Fruit fly (Drosophila melanogaster) whole organism, embryonic: ENCODE data around the gene CG13842.

Source experiments
- Aef1 ChIP-seq: fragments of 200-800 bp; sonication (Bioruptor generic); IDR thresholded peaks from 3 replicates; pipeline ENCODE4 v1.3.6; 2022; ENCODE audit warnings: missing biosample characterization, missing genetic modification characterization
- Atf3 ChIP-seq: fragments of 200-800 bp; sonication (Bioruptor generic); optimal IDR thresholded peaks from 3 replicates; lab custom pipeline; 2016; ENCODE audit warnings: missing biosample characterization, missing genetic modification characterization
- B-H1 ChIP-seq: fragments of 200-800 bp; sonication (Bioruptor generic); IDR thresholded peaks from 3 replicates; pipeline ENCODE4 v1.3.6; 2022; ENCODE audit warnings: missing biosample characterization, missing genetic modification characterization
- BEAF-32 ChIP-seq: fragments of 200-800 bp; sonication (Bioruptor generic); optimal IDR thresholded peaks from 3 replicates; lab custom pipeline; 2017; ENCODE audit warnings: missing biosample characterization, missing genetic modification characterization, mild to moderate bottlenecking, moderate library complexity, missing genetic modification reagents
- Blimp-1 ChIP-seq: fragments of 200-800 bp; sonication (Bioruptor generic); optimal IDR thresholded peaks from 3 replicates; lab custom pipeline; 2018; ENCODE audit warnings: missing biosample characterization, missing genetic modification characterization, mild to moderate bottlenecking, moderate library complexity, missing genetic modification reagents
- CG11093 ChIP-seq: fragments of 200-800 bp; sonication (Bioruptor generic); IDR thresholded peaks from 3 replicates; pipeline ENCODE4 v1.3.6; 2022; ENCODE audit warnings: missing biosample characterization, missing genetic modification characterization
- CG12071 ChIP-seq: fragments of 200-800 bp; sonication (Bioruptor generic); optimal IDR thresholded peaks from 3 replicates; lab custom pipeline; 2018; ENCODE audit warnings: missing biosample characterization, mild to moderate bottlenecking, missing genetic modification characterization
- CG12219 ChIP-seq: fragments of 200-800 bp; sonication (Bioruptor generic); optimal IDR thresholded peaks from 3 replicates; lab custom pipeline; 2018; ENCODE audit warnings: missing biosample characterization, mild to moderate bottlenecking, missing genetic modification characterization
- CG12391 ChIP-seq: fragments of 200-800 bp; sonication (Bioruptor generic); optimal IDR thresholded peaks from 3 replicates; lab custom pipeline; 2018; ENCODE audit warnings: missing biosample characterization, mild to moderate bottlenecking, missing genetic modification characterization, moderate library complexity
- CG14441 ChIP-seq: fragments of 200-800 bp; sonication (Bioruptor generic); IDR thresholded peaks from 2 replicates; pipeline ENCODE4 v1.3.6; 2022; ENCODE audit warnings: missing biosample characterization, missing genetic modification characterization
- CG15479 ChIP-seq: fragments of 200-800 bp; sonication (Bioruptor generic); optimal IDR thresholded peaks from 3 replicates; lab custom pipeline; 2019; ENCODE audit warnings: missing biosample characterization, mild to moderate bottlenecking, missing genetic modification characterization, moderate library complexity
- CG16815 ChIP-seq: fragments of 200-800 bp; sonication (Bioruptor generic); optimal IDR thresholded peaks from 3 replicates; lab custom pipeline; 2017; ENCODE audit warnings: missing biosample characterization, mild to moderate bottlenecking, missing genetic modification characterization
- CG17359 ChIP-seq: fragments of 200-800 bp; sonication (Bioruptor generic); optimal IDR thresholded peaks from 3 replicates; lab custom pipeline; 2018; ENCODE audit warnings: missing biosample characterization, mild to moderate bottlenecking, missing genetic modification characterization, moderate library complexity
- CG17361 ChIP-seq: fragments of 200-800 bp; sonication (Bioruptor generic); IDR thresholded peaks from 3 replicates; pipeline ENCODE4 v1.3.6; 2022; ENCODE audit warnings: missing biosample characterization, missing genetic modification characterization
- CG1832 ChIP-seq: fragments of 200-800 bp; sonication (Bioruptor generic); optimal IDR thresholded peaks from 2 replicates; lab custom pipeline; 2017; ENCODE audit warnings: missing biosample characterization, mild to moderate bottlenecking, missing genetic modification characterization, inconsistent platforms
- CG18764 ChIP-seq: fragments of 200-800 bp; sonication (Bioruptor generic); optimal IDR thresholded peaks from 3 replicates; lab custom pipeline; 2016; ENCODE audit warnings: missing biosample characterization, missing genetic modification characterization
- CG31224 ChIP-seq: fragments of 200-800 bp; sonication (Bioruptor generic); IDR thresholded peaks from 2 replicates; pipeline ENCODE4 v1.3.6; 2022; ENCODE audit warnings: missing biosample characterization, missing genetic modification characterization
- CG32772 ChIP-seq: fragments of 200-800 bp; sonication (Bioruptor generic); IDR thresholded peaks from 2 replicates; pipeline ENCODE4 v1.3.6; 2022; ENCODE audit warnings: missing biosample characterization, missing genetic modification characterization
- CG34224 ChIP-seq: fragments of 200-800 bp; sonication (Bioruptor generic); IDR thresholded peaks from 3 replicates; pipeline ENCODE4 v1.3.6; 2022; ENCODE audit warnings: missing biosample characterization, missing genetic modification characterization; ENCODE audit not compliant: partially characterized antibody
- CG4360 ChIP-seq: fragments of 200-800 bp; sonication (Bioruptor generic); IDR thresholded peaks from 2 replicates; pipeline ENCODE4 v1.3.6; 2022; ENCODE audit warnings: missing biosample characterization, missing genetic modification characterization
- CG6254 ChIP-seq: fragments of 200-800 bp; sonication (Bioruptor generic); optimal IDR thresholded peaks from 3 replicates; lab custom pipeline; 2017; ENCODE audit warnings: mild to moderate bottlenecking, missing biosample characterization, missing genetic modification reagents, missing genetic modification characterization
- CG6791 ChIP-seq: fragments of 200-800 bp; sonication (Bioruptor generic); IDR thresholded peaks from 3 replicates; pipeline ENCODE4 v1.3.6; 2022; ENCODE audit warnings: missing biosample characterization, missing genetic modification characterization; ENCODE audit not compliant: partially characterized antibody
- CG7963 ChIP-seq: fragments of 200-800 bp; sonication (Bioruptor generic); IDR thresholded peaks from 3 replicates; pipeline ENCODE4 v1.3.6; 2022; ENCODE audit warnings: missing biosample characterization, missing genetic modification characterization; ENCODE audit not compliant: partially characterized antibody
- Chrac-16 ChIP-seq: fragments of 200-800 bp; sonication (Bioruptor generic); optimal IDR thresholded peaks from 3 replicates; lab custom pipeline; 2016; ENCODE audit warnings: missing biosample characterization, missing genetic modification characterization
- CrebB ChIP-seq: fragments of 200-800 bp; sonication (Bioruptor generic); optimal IDR thresholded peaks from 3 replicates; lab custom pipeline; 2018; ENCODE audit warnings: missing biosample characterization, mild to moderate bottlenecking, missing genetic modification characterization
- Dip2 ChIP-seq: fragments of 200-800 bp; sonication (Bioruptor generic); IDR thresholded peaks from 2 replicates; pipeline ENCODE4 v1.3.6; 2022; ENCODE audit warnings: missing biosample characterization, missing genetic modification characterization
- Hr51 ChIP-seq, 2 experiments: fragments of 200-800 bp; sonication (Bioruptor generic); optimal IDR thresholded peaks; 2 replicates in 1 of 2; 3 replicates in 1 of 2; lab custom pipeline; 2016 to 2018; ENCODE audit warnings: missing biosample characterization in 2 of 2, missing genetic modification characterization in 2 of 2, mild to moderate bottlenecking in 1 of 2, moderate library complexity in 1 of 2
- Kr ChIP-seq: fragments of 200-800 bp; sonication (Bioruptor generic); optimal IDR thresholded peaks from 2 replicates; lab custom pipeline; 2017; ENCODE audit warnings: missing biosample characterization, mild to moderate bottlenecking, missing genetic modification characterization
- Neu2 ChIP-seq: fragments of 200-800 bp; sonication (Bioruptor generic); optimal IDR thresholded peaks from 3 replicates; lab custom pipeline; 2016; ENCODE audit warnings: missing biosample characterization, missing genetic modification characterization, borderline replicate concordance
- Nf-YB ChIP-seq: fragments of 200-800 bp; sonication (Bioruptor generic); optimal IDR thresholded peaks from 3 replicates; lab custom pipeline; 2019; ENCODE audit warnings: missing biosample characterization, mild to moderate bottlenecking, missing genetic modification characterization, moderate library complexity
- Oaz ChIP-seq: fragments of 200-800 bp; sonication (Bioruptor generic); IDR thresholded peaks from 2 replicates; pipeline ENCODE4 v1.3.6; 2022; ENCODE audit warnings: missing biosample characterization, missing genetic modification characterization
- Tbp ChIP-seq: fragments of >200 bp; optimal IDR thresholded peaks from 2 replicates; lab custom pipeline; 2018; ENCODE audit warnings: missing biosample characterization, missing genetic modification characterization
- Trl ChIP-seq, 3 experiments: fragments of >200 bp in 2 of 3; fragments of 200-800 bp in 1 of 3; sonication (Bioruptor generic) in 1 of 3; optimal IDR thresholded peaks; 2 replicates in 1 of 3; 3 replicates in 2 of 3; lab custom pipeline; 2016 to 2017; ENCODE audit warnings: missing biosample characterization in 1 of 3, missing genetic modification characterization in 1 of 3
- YL-1 ChIP-seq: fragments of 200-800 bp; sonication (Bioruptor generic); optimal IDR thresholded peaks from 3 replicates; lab custom pipeline; 2017; ENCODE audit warnings: missing biosample characterization, mild to moderate bottlenecking, missing genetic modification characterization
- ac ChIP-seq: fragments of 200-800 bp; sonication (Bioruptor generic); optimal IDR thresholded peaks from 3 replicates; lab custom pipeline; 2017; ENCODE audit warnings: missing biosample characterization, mild to moderate bottlenecking, missing genetic modification characterization
- amos ChIP-seq: fragments of 200-800 bp; sonication (Bioruptor generic); IDR thresholded peaks from 2 replicates; pipeline ENCODE4 v1.3.6; 2022; ENCODE audit warnings: missing biosample characterization, missing genetic modification characterization; ENCODE audit not compliant: partially characterized antibody
- ato ChIP-seq: fragments of 200-800 bp; sonication (Bioruptor generic); IDR thresholded peaks from 2 replicates; pipeline ENCODE4 v1.3.6; 2022; ENCODE audit warnings: missing biosample characterization, missing genetic modification characterization; ENCODE audit not compliant: partially characterized antibody
- dati ChIP-seq: fragments of 200-800 bp; sonication (Bioruptor generic); IDR thresholded peaks from 2 replicates; pipeline ENCODE4 v1.3.6; 2022; ENCODE audit warnings: missing biosample characterization, missing genetic modification characterization
- fd102C ChIP-seq: fragments of 200-800 bp; sonication (Bioruptor generic); optimal IDR thresholded peaks from 2 replicates; lab custom pipeline; 2018; ENCODE audit warnings: missing biosample characterization, mild to moderate bottlenecking, missing genetic modification characterization, moderate library complexity
- gce ChIP-seq: fragments of 200-800 bp; sonication (Bioruptor generic); IDR thresholded peaks from 3 replicates; pipeline ENCODE4 v1.3.6; 2022; ENCODE audit warnings: missing biosample characterization, missing genetic modification characterization
- hbn ChIP-seq: fragments of 200-800 bp; sonication (Bioruptor generic); IDR thresholded peaks from 2 replicates; pipeline ENCODE4 v1.3.6; 2022; ENCODE audit warnings: missing biosample characterization, missing genetic modification characterization; ENCODE audit not compliant: partially characterized antibody
- inv ChIP-seq: fragments of 200-800 bp; sonication (Bioruptor generic); IDR thresholded peaks from 2 replicates; pipeline ENCODE4 v1.3.6; 2022; ENCODE audit warnings: missing biosample characterization, missing genetic modification characterization; ENCODE audit not compliant: partially characterized antibody
- onecut ChIP-seq: fragments of 200-800 bp; sonication (Bioruptor generic); IDR thresholded peaks from 2 replicates; pipeline ENCODE4 v1.3.6; 2022; ENCODE audit warnings: missing biosample characterization, missing genetic modification characterization
- ro ChIP-seq: fragments of 200-800 bp; sonication (Bioruptor generic); IDR thresholded peaks from 2 replicates; pipeline ENCODE4 v1.3.6; 2022; ENCODE audit warnings: missing biosample characterization, missing genetic modification characterization
- schlank ChIP-seq: fragments of 200-800 bp; sonication (Bioruptor generic); optimal IDR thresholded peaks from 2 replicates; lab custom pipeline; 2018; ENCODE audit warnings: missing biosample characterization, mild to moderate bottlenecking, missing genetic modification characterization
- scrt ChIP-seq: fragments of 200-800 bp; sonication (Bioruptor generic); optimal IDR thresholded peaks from 2 replicates; lab custom pipeline; 2018; ENCODE audit warnings: missing biosample characterization, mild to moderate bottlenecking, missing genetic modification characterization, moderate library complexity
- tx ChIP-seq: fragments of 200-800 bp; sonication (Bioruptor generic); optimal IDR thresholded peaks from 2 replicates; lab custom pipeline; 2016; ENCODE audit warnings: missing biosample characterization, missing genetic modification characterization
- unpg ChIP-seq: fragments of 200-800 bp; sonication (Bioruptor generic); optimal IDR thresholded peaks from 3 replicates; lab custom pipeline; 2018; ENCODE audit warnings: missing biosample characterization, mild to moderate bottlenecking, missing genetic modification characterization, moderate library complexity
- wor ChIP-seq: fragments of 200-800 bp; sonication (Bioruptor generic); IDR thresholded peaks from 2 replicates; pipeline ENCODE4 v1.3.6; 2022; ENCODE audit warnings: missing biosample characterization, missing genetic modification characterization

CG13842 gene

dm6 chr3R:22673528-22673959 lies 33.5 kb downstream of the CG13842 start (continued):
- TF ChIP-seq CG12219, result peak; percentile 66
- TF ChIP-seq CG4360 (GFP tag; lab: Robert Waterston, UW), result no peak
- no peak for TF ChIP-seq inv (GFP tag; lab: Robert Waterston, UW)
- peak; percentile 69 for TF ChIP-seq Neu2 (GFP tag; lab: Kevin White, UChicago)
- no peak for TF ChIP-seq dati
- 0 out of 2 replicates have a peak, but pooled peaks have one; percentile 29 for TF ChIP-seq CG32772 (GFP tag; lab: Robert Waterston, UW)
- no peak for TF ChIP-seq BEAF-32
- no peak for TF ChIP-seq ato (GFP tag; lab: Robert Waterston, UW)
- peak; percentile 41; the same call in 1 of the 2 replicates for TF ChIP-seq CG14441 (GFP tag; lab: Robert Waterston, UW)
- peak; percentile 63 for TF ChIP-seq Nf-YB (GFP tag; lab: Kevin White, UChicago)
- no peak for TF ChIP-seq Aef1
- no peak for TF ChIP-seq hbn (GFP tag; lab: Robert Waterston, UW)
- no peak for TF ChIP-seq Dip2 (GFP tag; lab: Robert Waterston, UW)
- TF ChIP-seq ro (GFP tag; lab: Robert Waterston, UW), result no peak; the same call in 1 of the 2 replicates
- TF ChIP-seq gce (GFP tag; lab: Robert Waterston, UW), result no peak
- TF ChIP-seq CG1832 (GFP tag; lab: Kevin White, UChicago), result no peak
- peak; percentile 83 for TF ChIP-seq fd102C (GFP tag; lab: Kevin White, UChicago)
- TF ChIP-seq tx, result peak; percentile 54
- TF ChIP-seq Oaz, result no peak
- no peak for TF ChIP-seq CG6791 (GFP tag; lab: Robert Waterston, UW)
- peak in 1 of 2 experiments; percentile 73 for TF ChIP-seq Trl (optimal IDR thresholded peaks at IDR 0.05; lab: Kevin White, UChicago)
- TF ChIP-seq Trl (GFP tag; optimal IDR thresholded peaks at IDR 0.05; lab: Kevin White, UChicago), result peak; percentile 57
- peak; percentile 71 for TF ChIP-seq unpg (GFP tag; lab: Kevin White, UChicago)
- peak; percentile 92 for TF ChIP-seq CG16815
- TF ChIP-seq amos (GFP tag; lab: Robert Waterston, UW), result no peak
- TF ChIP-seq ac, result peak; percentile 92
- peak; percentile 65 for TF ChIP-seq CG15479 (GFP tag; lab: Kevin White, UChicago)
- TF ChIP-seq CG34224 (GFP tag; lab: Robert Waterston, UW), result no peak
- TF ChIP-seq Atf3 (GFP tag; lab: Kevin White, UChicago), result peak; percentile 74
- TF ChIP-seq CG18764 (GFP tag; lab: Kevin White, UChicago), result peak; percentile 64
- peak in 1 of 2 experiments; percentile 71 for TF ChIP-seq Hr51 (GFP tag; optimal IDR thresholded peaks at IDR 0.05; lab: Kevin White, UChicago)
- no peak for TF ChIP-seq CG12071 (GFP tag; lab: Kevin White, UChicago)
- 0 out of 3 replicates have a peak, but pooled peaks have one; percentile 50 for TF ChIP-seq CG11093 (GFP tag; lab: Robert Waterston, UW)
- no peak for TF ChIP-seq CG31224 (GFP tag; lab: Robert Waterston, UW)
- peak; percentile 75 for TF ChIP-seq Chrac-16 (GFP tag; lab: Kevin White, UChicago)
- TF ChIP-seq CG17361 (GFP tag; lab: Robert Waterston, UW), result peak; percentile 92; the same call in 2 of the 3 replicates
- no peak for TF ChIP-seq Tbp (GFP tag; lab: Kevin White, UChicago)
- TF ChIP-seq Kr (GFP tag; lab: Kevin White, UChicago), result no peak
- TF ChIP-seq Blimp-1, result peak; percentile 59
- TF ChIP-seq wor, result no peak
- peak; percentile 26; the same call in 1 of the 2 replicates for TF ChIP-seq onecut
- peak; percentile 69 for TF ChIP-seq CG6254 (GFP tag; lab: Kevin White, UChicago)
- no peak for TF ChIP-seq schlank (tag; lab: Kevin White, UChicago)
- TF ChIP-seq scrt (GFP tag; lab: Kevin White, UChicago), result no peak
- peak; percentile 84 for TF ChIP-seq CG12391 (tag; lab: Kevin White, UChicago)
- TF ChIP-seq CG7963 (GFP tag; lab: Robert Waterston, UW), result no peak
- TF ChIP-seq CG17359 (tag; lab: Kevin White, UChicago), result peak; percentile 33
- peak; percentile 26 for TF ChIP-seq YL-1 (GFP tag; lab: Kevin White, UChicago)
- no peak for TF ChIP-seq B-H1 (GFP tag; lab: Robert Waterston, UW)
- peak; percentile 19 for TF ChIP-seq CrebB (tag; lab: Kevin White, UChicago)
